Fruit fly (Drosophila melanogaster): ENCODE results near the gene pths.

The pths gene

DNA sequence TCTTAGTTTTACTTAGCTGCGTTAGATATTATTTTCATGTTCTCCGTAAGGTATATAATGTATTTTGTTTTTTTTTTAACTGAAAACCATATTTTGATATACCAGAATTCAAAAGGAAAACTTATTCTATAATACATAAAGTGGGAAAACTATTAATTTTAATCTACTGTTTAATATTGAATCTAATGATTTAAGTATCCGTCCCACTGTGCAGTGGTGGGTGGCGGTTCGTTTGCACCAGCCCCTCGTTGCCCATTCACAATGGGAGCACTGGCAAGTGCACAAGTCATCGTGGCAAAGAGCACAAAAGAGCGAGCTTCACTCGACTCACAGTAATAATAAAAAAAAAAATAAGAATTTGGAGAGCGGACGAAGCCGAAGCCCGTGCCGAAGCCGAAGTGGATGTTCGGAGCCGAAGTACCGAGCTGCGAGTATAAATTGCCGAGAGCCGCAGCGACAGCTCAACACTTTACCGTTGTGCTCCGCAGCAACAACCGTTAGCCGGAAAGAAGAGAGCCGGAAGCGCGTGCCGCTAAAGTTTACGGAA lies 46.5 kb upstream of the pths start, which contains the start of gene CG34136 (continued):
- no peak for TF ChIP-seq chif (GFP tag; optimal IDR thresholded peaks at IDR 0.05)
- TF ChIP-seq CG18764 (GFP tag; optimal IDR thresholded peaks at IDR 0.05): peak; percentile 31
- TF ChIP-seq Hr3 (GFP tag; optimal IDR thresholded peaks at IDR 0.05): no peak
- no peak for TF ChIP-seq CG9876 (GFP tag; optimal IDR thresholded peaks at IDR 0.05)
- TF ChIP-seq Hr39 (optimal IDR thresholded peaks at IDR 0.05): no peak
- TF ChIP-seq CG2889 (GFP tag; IDR thresholded peaks at IDR 0.05): no peak
- peak; percentile 60; the same call in 2 of the 3 replicates for TF ChIP-seq row (GFP tag; IDR thresholded peaks at IDR 0.05)
- TF ChIP-seq odd (GFP tag; optimal IDR thresholded peaks at IDR 0.05): peak; percentile 28
- peak; percentile 46 for TF ChIP-seq kni (GFP tag; optimal IDR thresholded peaks at IDR 0.05)
- peak; percentile 41 for TF ChIP-seq CG13424 (tag; optimal IDR thresholded peaks at IDR 0.05)
- TF ChIP-seq chn (GFP tag; optimal IDR thresholded peaks at IDR 0.05): peak; percentile 81
- peak; percentile 11 for TF ChIP-seq CG2875 (GFP tag; optimal IDR thresholded peaks at IDR 0.05)
- peak; percentile 60 for TF ChIP-seq slbo (GFP tag; IDR thresholded peaks at IDR 0.05)
- TF ChIP-seq lmd (GFP tag; IDR thresholded peaks at IDR 0.05): 0 out of 2 replicates have a peak, but pooled peaks have one; percentile 42
- no peak for TF ChIP-seq sens-2 (GFP tag; IDR thresholded peaks at IDR 0.05)
- TF ChIP-seq zfh2 (GFP tag; optimal IDR thresholded peaks at IDR 0.05): no peak
- peak; percentile 28 for TF ChIP-seq CG10267 (tag; optimal IDR thresholded peaks at IDR 0.05)
- TF ChIP-seq twi (tag; optimal IDR thresholded peaks at IDR 0.05): no peak
- TF ChIP-seq B-H1 (GFP tag; IDR thresholded peaks at IDR 0.05): no peak
- TF ChIP-seq Med (GFP tag): peak; percentile 85
- TF ChIP-seq CG33557 (GFP tag; optimal IDR thresholded peaks at IDR 0.05): no peak
- no peak for TF ChIP-seq mirr (GFP tag; optimal IDR thresholded peaks at IDR 0.05)
- peak; percentile 50 for TF ChIP-seq CG10979 (tag; optimal IDR thresholded peaks at IDR 0.05)
- peak; percentile 52; the same call in 1 of the 2 replicates for TF ChIP-seq CG6689 (GFP tag; IDR thresholded peaks at IDR 0.05)
- TF ChIP-seq Doc2 (GFP tag; IDR thresholded peaks at IDR 0.05): no peak
- no peak for TF ChIP-seq CG15073 (GFP tag; optimal IDR thresholded peaks at IDR 0.05)
- peak in 1 of 2 experiments; percentile 74 for TF ChIP-seq Hr51 (GFP tag; optimal IDR thresholded peaks at IDR 0.05)
- peak; percentile 29 for TF ChIP-seq ind (GFP tag; optimal IDR thresholded peaks at IDR 0.05)
- TF ChIP-seq lbe (GFP tag; optimal IDR thresholded peaks at IDR 0.05): peak; percentile 14
- TF ChIP-seq pzg (GFP tag; optimal IDR thresholded peaks at IDR 0.05): no peak
- no peak for TF ChIP-seq Rfx (GFP tag; IDR thresholded peaks at IDR 0.05)
- TF ChIP-seq CG7963 (GFP tag; IDR thresholded peaks at IDR 0.05; ENCODE audit: partially characterized antibody): no peak
- TF ChIP-seq CG1024 (GFP tag; IDR thresholded peaks at IDR 0.05): no peak
- peak; percentile 36 for TF ChIP-seq CG6683 (GFP tag; optimal IDR thresholded peaks at IDR 0.05)
- peak; percentile 58 for TF ChIP-seq CoRest (tag; optimal IDR thresholded peaks at IDR 0.05)
- TF ChIP-seq pum (GFP tag; optimal IDR thresholded peaks at IDR 0.05): no peak
- peak; percentile 54 for TF ChIP-seq CG34376 (GFP tag; optimal IDR thresholded peaks at IDR 0.05)
- TF ChIP-seq CG8765 (GFP tag; IDR thresholded peaks at IDR 0.05): no peak
- no peak for TF ChIP-seq gfzf (GFP tag; optimal IDR thresholded peaks at IDR 0.05)
- TF ChIP-seq HLH4C (GFP tag; IDR thresholded peaks at IDR 0.05; ENCODE audit: partially characterized antibody): peak; percentile 44; the same call in 1 of the 3 replicates
- no peak for TF ChIP-seq Dp (GFP tag; optimal IDR thresholded peaks at IDR 0.05)
- peak; percentile 45 to 75 for TF ChIP-seq bsh (GFP tag; optimal IDR thresholded peaks at IDR 0.05)
- no peak for TF ChIP-seq Chrac-16 (GFP tag; optimal IDR thresholded peaks at IDR 0.05)
- TF ChIP-seq CG17829 (tag; optimal IDR thresholded peaks at IDR 0.05): peak; percentile 24
- TF ChIP-seq vnd (GFP tag; IDR thresholded peaks at IDR 0.05; ENCODE audit: partially characterized antibody): no peak
- no peak for TF ChIP-seq prd (optimal IDR thresholded peaks at IDR 0.05)
- TF ChIP-seq prd (GFP tag; IDR thresholded peaks at IDR 0.05): peak; percentile 30; the same call in 1 of the 3 replicates
- no peak for TF ChIP-seq CG5953 (GFP tag; IDR thresholded peaks at IDR 0.05)
- TF ChIP-seq scrt (GFP tag; optimal IDR thresholded peaks at IDR 0.05): peak; percentile 5
- peak; percentile 1 for TF ChIP-seq NC2β (GFP tag; optimal IDR thresholded peaks at IDR 0.05)
